Fruit fly (Drosophila melanogaster) whole organism, embryonic: Measurements from ENCODE around the gene Spn28Dc.
A peak's percentile ranks its signal among the peaks of the same experiment; 100 is the strongest.

Experiments
- ATbp ChIP-seq: fragments of 200-800 bp; sonication (Bioruptor generic); optimal IDR thresholded peaks from 2 replicates; lab custom pipeline; 2017; ENCODE audit warnings: missing biosample characterization, mild to moderate bottlenecking, missing genetic modification characterization, missing genetic modification reagents
- Bgb ChIP-seq: fragments of 200-800 bp; sonication (Bioruptor generic); IDR thresholded peaks from 2 replicates; pipeline ENCODE4 v1.3.6; 2022; ENCODE audit warnings: missing biosample characterization, missing genetic modification characterization; ENCODE audit not compliant: partially characterized antibody
- CG10267 ChIP-seq: fragments of 200-800 bp; sonication (Bioruptor generic); optimal IDR thresholded peaks from 2 replicates; lab custom pipeline; 2018; ENCODE audit warnings: missing biosample characterization, mild to moderate bottlenecking, missing genetic modification characterization, moderate library complexity
- CG11504 ChIP-seq: fragments of 200-800 bp; sonication (Bioruptor generic); optimal IDR thresholded peaks from 3 replicates; lab custom pipeline; 2019; ENCODE audit warnings: missing biosample characterization, mild to moderate bottlenecking, missing genetic modification characterization, moderate library complexity
- CG12236 ChIP-seq: fragments of 200-800 bp; sonication (Bioruptor generic); optimal IDR thresholded peaks from 2 replicates; lab custom pipeline; 2016; ENCODE audit warnings: missing biosample characterization, missing genetic modification characterization
- CG12391 ChIP-seq: fragments of 200-800 bp; sonication (Bioruptor generic); optimal IDR thresholded peaks from 3 replicates; lab custom pipeline; 2018; ENCODE audit warnings: missing biosample characterization, mild to moderate bottlenecking, missing genetic modification characterization, moderate library complexity
- CG13424 ChIP-seq: fragments of 200-800 bp; sonication (Bioruptor generic); optimal IDR thresholded peaks from 2 replicates; lab custom pipeline; 2019; ENCODE audit warnings: missing biosample characterization, mild to moderate bottlenecking, missing genetic modification characterization, moderate library complexity
- CG18262 ChIP-seq: fragments of 200-800 bp; optimal IDR thresholded peaks from 3 replicates; lab custom pipeline; 2019; ENCODE audit warnings: missing biosample characterization, mild to moderate bottlenecking, missing genetic modification characterization, moderate library complexity
- CG1832 ChIP-seq: fragments of 200-800 bp; sonication (Bioruptor generic); optimal IDR thresholded peaks from 2 replicates; lab custom pipeline; 2017; ENCODE audit warnings: missing biosample characterization, mild to moderate bottlenecking, missing genetic modification characterization, inconsistent platforms
- CG18599 ChIP-seq: fragments of 200-800 bp; sonication (Bioruptor generic); optimal IDR thresholded peaks from 3 replicates; lab custom pipeline; 2017; ENCODE audit warnings: missing biosample characterization, missing genetic modification characterization, mild to moderate bottlenecking, moderate library complexity, missing genetic modification reagents
- CG18619 ChIP-seq: fragments of 200-800 bp; sonication (Bioruptor generic); optimal IDR thresholded peaks from 3 replicates; lab custom pipeline; 2017; ENCODE audit warnings: missing biosample characterization, mild to moderate bottlenecking, missing genetic modification characterization
- CG2116 ChIP-seq: fragments of 200-800 bp; sonication (Bioruptor generic); optimal IDR thresholded peaks from 3 replicates; lab custom pipeline; 2018; ENCODE audit warnings: missing biosample characterization, mild to moderate bottlenecking, missing genetic modification characterization
- CG2678 ChIP-seq: fragments of 200-800 bp; sonication (Bioruptor generic); optimal IDR thresholded peaks from 3 replicates; lab custom pipeline; 2019; ENCODE audit warnings: missing biosample characterization, mild to moderate bottlenecking, missing genetic modification characterization, moderate library complexity
- CG2712 ChIP-seq: fragments of 200-800 bp; optimal IDR thresholded peaks from 3 replicates; lab custom pipeline; 2019; ENCODE audit warnings: missing biosample characterization, mild to moderate bottlenecking, missing genetic modification characterization, moderate library complexity
- CG31441 ChIP-seq: fragments of 200-800 bp; sonication (Bioruptor generic); IDR thresholded peaks from 2 replicates; pipeline ENCODE4 v1.3.6; 2022; ENCODE audit warnings: missing biosample characterization, missing genetic modification characterization
- CG34422 ChIP-seq: fragments of 200-800 bp; sonication (Bioruptor generic); IDR thresholded peaks from 3 replicates; pipeline ENCODE4 v1.3.6; 2022; ENCODE audit warnings: missing biosample characterization, missing genetic modification characterization
- CG4707 ChIP-seq: fragments of 200-800 bp; sonication (Bioruptor generic); optimal IDR thresholded peaks from 2 replicates; lab custom pipeline; 2018; ENCODE audit warnings: missing biosample characterization, mild to moderate bottlenecking, missing genetic modification characterization, moderate library complexity
- CG4820 ChIP-seq: fragments of 200-800 bp; sonication (Bioruptor generic); optimal IDR thresholded peaks from 3 replicates; lab custom pipeline; 2016; ENCODE audit warnings: missing biosample characterization, missing genetic modification characterization
- CG5180 ChIP-seq: fragments of 200-800 bp; sonication (Bioruptor generic); optimal IDR thresholded peaks from 3 replicates; lab custom pipeline; 2017; ENCODE audit warnings: missing biosample characterization, missing genetic modification characterization, mild to moderate bottlenecking, moderate library complexity, missing genetic modification reagents
- CG6765 ChIP-seq: fragments of 200-800 bp; sonication (Bioruptor generic); optimal IDR thresholded peaks from 3 replicates; lab custom pipeline; 2017; ENCODE audit warnings: missing biosample characterization, mild to moderate bottlenecking, missing genetic modification characterization
- CG6813 ChIP-seq: fragments of 200-800 bp; sonication (Bioruptor generic); optimal IDR thresholded peaks from 2 replicates; lab custom pipeline; 2017; ENCODE audit warnings: missing biosample characterization, missing genetic modification characterization, mild to moderate bottlenecking, moderate library complexity, missing genetic modification reagents
- CG7786 ChIP-seq: fragments of 200-800 bp; sonication (Bioruptor generic); optimal IDR thresholded peaks from 2 replicates; lab custom pipeline; 2016; ENCODE audit warnings: missing biosample characterization, missing genetic modification characterization
- CG8944 ChIP-seq: fragments of 200-800 bp; sonication (Bioruptor generic); optimal IDR thresholded peaks from 3 replicates; lab custom pipeline; 2016; ENCODE audit warnings: missing biosample characterization, missing genetic modification characterization
- CG9437 ChIP-seq: fragments of 200-800 bp; sonication (Bioruptor generic); optimal IDR thresholded peaks from 2 replicates; lab custom pipeline; 2018; ENCODE audit warnings: missing biosample characterization, mild to moderate bottlenecking, missing genetic modification characterization
- CG9727 ChIP-seq: fragments of 200-800 bp; sonication (Bioruptor generic); optimal IDR thresholded peaks from 3 replicates; lab custom pipeline; 2017; ENCODE audit warnings: missing biosample characterization, mild to moderate bottlenecking, missing genetic modification characterization
- CG9817 ChIP-seq: fragments of 200-800 bp; sonication (Bioruptor generic); optimal IDR thresholded peaks from 2 replicates; lab custom pipeline; 2018; ENCODE audit warnings: missing biosample characterization, mild to moderate bottlenecking, missing genetic modification characterization, moderate library complexity
- HLH4C ChIP-seq: fragments of 200-800 bp; sonication (Bioruptor generic); IDR thresholded peaks from 3 replicates; pipeline ENCODE4 v1.3.6; 2022; ENCODE audit warnings: missing biosample characterization, missing genetic modification characterization; ENCODE audit not compliant: partially characterized antibody
- Nf-YC ChIP-seq: fragments of 200-800 bp; optimal IDR thresholded peaks from 3 replicates; lab custom pipeline; 2019; ENCODE audit warnings: missing biosample characterization, mild to moderate bottlenecking, missing genetic modification characterization, moderate library complexity
- Oli ChIP-seq: fragments of 200-800 bp; sonication (Bioruptor generic); optimal IDR thresholded peaks from 2 replicates; lab custom pipeline; 2018; ENCODE audit warnings: missing biosample characterization, mild to moderate bottlenecking, missing genetic modification characterization, moderate library complexity
- Pdp1 ChIP-seq, 2 experiments: fragments of 200-800 bp; sonication (Bioruptor generic); optimal IDR thresholded peaks; 3 replicates each; lab custom pipeline; 2016; ENCODE audit warnings: missing biosample characterization in 2 of 2, missing genetic modification characterization in 2 of 2, mild to moderate bottlenecking in 1 of 2, moderate library complexity in 1 of 2
- Sox100B ChIP-seq: fragments of 200-800 bp; sonication (Bioruptor generic); optimal IDR thresholded peaks from 3 replicates; lab custom pipeline; 2018; ENCODE audit warnings: missing biosample characterization, mild to moderate bottlenecking, missing genetic modification characterization
- Sry-δ ChIP-seq: fragments of 200-800 bp; sonication (Bioruptor generic); optimal IDR thresholded peaks from 2 replicates; lab custom pipeline; 2016; ENCODE audit warnings: missing biosample characterization, missing genetic modification characterization
- Trl ChIP-seq, 3 experiments: fragments of >200 bp in 2 of 3; fragments of 200-800 bp in 1 of 3; sonication (Bioruptor generic) in 1 of 3; optimal IDR thresholded peaks; 2 replicates in 1 of 3; 3 replicates in 2 of 3; lab custom pipeline; 2016 to 2017; ENCODE audit warnings: missing biosample characterization in 1 of 3, missing genetic modification characterization in 1 of 3
- Xbp1 ChIP-seq: fragments of 200-800 bp; sonication (Bioruptor generic); optimal IDR thresholded peaks from 3 replicates; lab custom pipeline; 2016; ENCODE audit warnings: missing biosample characterization, mild to moderate bottlenecking, missing genetic modification characterization
- aop ChIP-seq: fragments of 200-800 bp; sonication (Bioruptor generic); IDR thresholded peaks from 2 replicates; pipeline ENCODE4 v1.3.6; 2022; ENCODE audit warnings: missing biosample characterization, missing genetic modification characterization
- crol ChIP-seq: fragments of 200-800 bp; sonication (Bioruptor generic); IDR thresholded peaks from 2 replicates; pipeline ENCODE4 v1.3.6; 2022; ENCODE audit warnings: missing biosample characterization, missing genetic modification characterization
- cwo ChIP-seq: fragments of 200-800 bp; sonication (Bioruptor generic); optimal IDR thresholded peaks from 3 replicates; lab custom pipeline; 2017; ENCODE audit warnings: missing biosample characterization, missing genetic modification characterization, mild to moderate bottlenecking, moderate library complexity, missing genetic modification reagents
- danr ChIP-seq: fragments of 200-800 bp; sonication (Bioruptor generic); IDR thresholded peaks from 2 replicates; pipeline ENCODE4 v1.3.6; 2022; ENCODE audit warnings: missing biosample characterization, missing genetic modification characterization
- ems ChIP-seq: fragments of 200-800 bp; sonication (Bioruptor generic); optimal IDR thresholded peaks from 3 replicates; lab custom pipeline; 2016; ENCODE audit warnings: missing biosample characterization, missing genetic modification characterization
- exex ChIP-seq: fragments of 200-800 bp; sonication (Bioruptor generic); optimal IDR thresholded peaks from 4 replicates; lab custom pipeline; 2018; ENCODE audit warnings: missing biosample characterization, mild to moderate bottlenecking, missing genetic modification characterization, moderate library complexity
- fru ChIP-seq: fragments of >200 bp; optimal IDR thresholded peaks from 2 replicates; lab custom pipeline; 2017
- nmo ChIP-seq: fragments of 200-800 bp; sonication (Bioruptor generic); optimal IDR thresholded peaks from 2 replicates; lab custom pipeline; 2018; ENCODE audit warnings: missing biosample characterization, mild to moderate bottlenecking, missing genetic modification characterization, moderate library complexity
- rib ChIP-seq: fragments of 200-800 bp; sonication (Bioruptor generic); IDR thresholded peaks from 2 replicates; pipeline ENCODE4 v1.3.6; 2022; ENCODE audit warnings: missing biosample characterization, missing genetic modification characterization
- row ChIP-seq: fragments of 200-800 bp; sonication (Bioruptor generic); IDR thresholded peaks from 3 replicates; pipeline ENCODE4 v1.3.6; 2022; ENCODE audit warnings: missing biosample characterization, missing genetic modification characterization
- sd ChIP-seq: fragments of 200-800 bp; sonication (Bioruptor generic); optimal IDR thresholded peaks from 3 replicates; lab custom pipeline; 2018; ENCODE audit warnings: missing biosample characterization, mild to moderate bottlenecking, missing genetic modification characterization, moderate library complexity
- sim ChIP-seq: fragments of 200-800 bp; sonication (Bioruptor generic); IDR thresholded peaks from 2 replicates; pipeline ENCODE4 v1.3.6; 2022; ENCODE audit warnings: missing biosample characterization, missing genetic modification characterization
- sqz ChIP-seq: fragments of 200-800 bp; sonication (Bioruptor generic); optimal IDR thresholded peaks from 3 replicates; lab custom pipeline; 2018; ENCODE audit warnings: missing biosample characterization, mild to moderate bottlenecking, missing genetic modification characterization
- tio ChIP-seq: fragments of 200-800 bp; sonication (Bioruptor generic); optimal IDR thresholded peaks from 2 replicates; lab custom pipeline; 2017; ENCODE audit warnings: missing biosample characterization, missing genetic modification characterization, inconsistent platforms
- zfh1 ChIP-seq: fragments of 200-800 bp; sonication (Bioruptor generic); IDR thresholded peaks from 3 replicates; pipeline ENCODE4 v1.3.6; 2022; ENCODE audit warnings: missing biosample characterization, missing genetic modification characterization

Spn28Dc gene

DNA sequence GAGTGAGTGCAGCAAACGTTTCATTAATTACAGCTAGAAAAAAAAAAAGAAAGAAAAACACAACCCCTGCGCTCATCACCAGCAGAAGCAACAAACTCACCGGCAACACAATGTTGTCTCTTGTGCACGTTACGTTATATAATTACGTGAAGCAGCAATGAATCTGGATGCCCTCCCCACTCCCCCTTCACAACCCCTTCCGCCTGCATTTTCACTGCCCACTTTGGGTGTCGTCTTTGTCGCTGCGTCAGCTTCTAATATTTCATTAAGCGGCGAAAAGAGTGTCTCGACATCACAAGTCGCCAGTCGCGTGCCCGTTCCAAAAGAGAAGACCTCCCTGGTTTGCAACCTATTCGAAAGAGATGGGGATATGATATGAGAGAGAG is 40.6 kb downstream of the Spn28Dc start:
- TF ChIP-seq CG6813: no peak
- no peak for TF ChIP-seq CG7786 (GFP tag; lab: Kevin White, UChicago)
- TF ChIP-seq Sry-δ (GFP tag; lab: Kevin White, UChicago): no peak
- TF ChIP-seq CG5180: peak; percentile 20
- TF ChIP-seq CG1832: peak; percentile 56
- TF ChIP-seq crol: peak; percentile 64
- no peak for TF ChIP-seq exex (tag; lab: Kevin White, UChicago)
- TF ChIP-seq CG9817 (tag; lab: Kevin White, UChicago): no peak
- TF ChIP-seq CG8944 (GFP tag; lab: Kevin White, UChicago): no peak
- TF ChIP-seq row (GFP tag; lab: Robert Waterston, UW): no peak
- TF ChIP-seq CG9437 (GFP tag; lab: Kevin White, UChicago): peak; percentile 74
- TF ChIP-seq CG18619 (GFP tag; lab: Kevin White, UChicago): no peak
- TF ChIP-seq CG12236 (GFP tag; lab: Kevin White, UChicago): no peak
- TF ChIP-seq cwo: peak; percentile 33
- TF ChIP-seq CG11504 (tag; lab: Kevin White, UChicago): no peak
- peak; percentile 14 for TF ChIP-seq Nf-YC (tag; lab: Kevin White, UChicago)
- 0 out of 3 replicates have a peak, but pooled peaks have one; percentile 10 for TF ChIP-seq CG34422 (GFP tag; lab: Robert Waterston, UW)
- peak in 1 of 2 experiments; percentile 79 for TF ChIP-seq Pdp1 (GFP tag; optimal IDR thresholded peaks at IDR 0.05; lab: Kevin White, UChicago)
- no peak for TF ChIP-seq rib (GFP tag; lab: Robert Waterston, UW)
- TF ChIP-seq Trl (optimal IDR thresholded peaks at IDR 0.05; lab: Kevin White, UChicago): peak in 1 of 2 experiments; percentile 23
- no peak for TF ChIP-seq Trl (GFP tag; optimal IDR thresholded peaks at IDR 0.05; lab: Kevin White, UChicago)
- TF ChIP-seq zfh1 (GFP tag; lab: Robert Waterston, UW): 0 out of 3 replicates have a peak, but pooled peaks have one; percentile 12
- TF ChIP-seq sim (GFP tag; lab: Robert Waterston, UW): no peak
- no peak for TF ChIP-seq CG2678 (tag; lab: Kevin White, UChicago)
- no peak for TF ChIP-seq CG4707 (GFP tag; lab: Kevin White, UChicago)

DNA sequence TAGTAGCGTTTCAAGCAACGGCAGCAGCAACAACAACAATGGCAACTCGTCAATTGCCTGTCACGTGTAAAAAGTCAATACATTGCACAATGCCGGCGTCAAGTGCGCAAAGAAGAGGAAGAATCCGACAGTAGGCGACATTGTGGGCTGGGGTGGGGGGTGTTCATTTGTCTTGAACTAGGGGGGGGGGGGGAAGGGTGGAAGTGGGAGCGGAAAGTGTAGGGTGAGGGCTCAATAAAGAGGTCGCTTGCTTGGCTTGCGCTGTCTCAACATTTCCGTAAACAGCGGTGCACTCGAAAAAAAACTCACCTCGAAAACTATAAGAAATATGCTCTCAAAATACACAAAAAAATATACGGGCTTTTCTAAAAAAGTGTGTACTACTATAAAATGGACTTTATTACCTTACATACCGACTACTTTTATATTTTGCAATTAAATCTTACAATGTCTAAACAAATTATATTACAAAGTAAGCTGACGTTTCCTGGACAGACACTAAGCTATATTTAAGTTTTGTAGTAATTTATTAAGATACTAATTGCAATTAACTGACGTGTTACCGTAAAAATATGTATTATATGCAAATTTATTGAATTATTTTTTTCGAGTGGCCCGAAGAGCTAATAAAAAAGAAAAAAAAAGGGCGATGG is 41.1 kb downstream of the Spn28Dc start:
- TF ChIP-seq CG31441: peak; percentile 73
- TF ChIP-seq sd (tag; lab: Kevin White, UChicago): no peak
- TF ChIP-seq ATbp (GFP tag; lab: Kevin White, UChicago): peak; percentile 16
- peak; percentile 14 for TF ChIP-seq Xbp1
- peak; percentile 4 for TF ChIP-seq CG18599 (GFP tag; lab: Kevin White, UChicago)
- TF ChIP-seq Oli (tag; lab: Kevin White, UChicago): peak; percentile 46
- TF ChIP-seq CG12391 (tag; lab: Kevin White, UChicago): peak; percentile 35
- peak; percentile 12 for TF ChIP-seq tio (GFP tag; lab: Kevin White, UChicago)
- TF ChIP-seq CG6765: no peak
- no peak for TF ChIP-seq ems (GFP tag; lab: Kevin White, UChicago)
- TF ChIP-seq fru (lab: Kevin White, UChicago): no peak
- TF ChIP-seq sqz (GFP tag; lab: Kevin White, UChicago): peak; percentile 77
- TF ChIP-seq CG10267 (tag; lab: Kevin White, UChicago): peak; percentile 6
- TF ChIP-seq Sox100B (GFP tag; lab: Kevin White, UChicago): peak; percentile 58
- TF ChIP-seq HLH4C (GFP tag; lab: Robert Waterston, UW): no peak
- TF ChIP-seq danr (GFP tag; lab: Robert Waterston, UW): no peak
- TF ChIP-seq CG4820 (GFP tag; lab: Kevin White, UChicago): peak; percentile 19
- peak; percentile 60 for TF ChIP-seq CG2712
- peak; percentile 69 for TF ChIP-seq nmo
- TF ChIP-seq CG13424 (tag; lab: Kevin White, UChicago): peak; percentile 22
- TF ChIP-seq CG18262 (tag; lab: Kevin White, UChicago): peak; percentile 72
- TF ChIP-seq CG2116 (GFP tag; lab: Kevin White, UChicago): no peak
- peak; percentile 3 for TF ChIP-seq CG9727
- TF ChIP-seq Bgb: no peak
- TF ChIP-seq aop (GFP tag; lab: Robert Waterston, UW): no peak
